Fruit fly (Drosophila melanogaster): ENCODE results near the gene CG33253.

Gene CG33253

dm6 chrX:19172955-19173354, 10.3 kb upstream of the CG33253 start (continued):
- TF ChIP-seq psq (GFP tag; optimal IDR thresholded peaks at IDR 0.05): no peak
- no peak for TF ChIP-seq lbe (GFP tag; optimal IDR thresholded peaks at IDR 0.05)
- TF ChIP-seq HLHmδ (GFP tag; optimal IDR thresholded peaks at IDR 0.05): no peak
- no peak for TF ChIP-seq disco-r (GFP tag; optimal IDR thresholded peaks at IDR 0.05)
- TF ChIP-seq Hr78 (GFP tag; optimal IDR thresholded peaks at IDR 0.05): no peak
- TF ChIP-seq CG43689 (GFP tag; IDR thresholded peaks at IDR 0.05): no peak
- no peak for TF ChIP-seq CG3838 (GFP tag; optimal IDR thresholded peaks at IDR 0.05)
- TF ChIP-seq p53 (GFP tag; optimal IDR thresholded peaks at IDR 0.05): no peak
- TF ChIP-seq knrl (GFP tag; IDR thresholded peaks at IDR 0.05; ENCODE audit: partially characterized antibody): no peak
- no peak for TF ChIP-seq MESR4 (GFP tag; optimal IDR thresholded peaks at IDR 0.05)
- no peak for TF ChIP-seq CG7357 (GFP tag; IDR thresholded peaks at IDR 0.05)
- no peak for TF ChIP-seq wek (GFP tag; optimal IDR thresholded peaks at IDR 0.05)
- no peak for TF ChIP-seq klu (GFP tag; IDR thresholded peaks at IDR 0.05)
- TF ChIP-seq twi (tag; optimal IDR thresholded peaks at IDR 0.05): no peak
- TF ChIP-seq CG12299 (tag; optimal IDR thresholded peaks at IDR 0.05): no peak
- TF ChIP-seq CG10147 (GFP tag; optimal IDR thresholded peaks at IDR 0.05): no peak
- TF ChIP-seq Asciz (GFP tag; optimal IDR thresholded peaks at IDR 0.05): no peak
- no peak for TF ChIP-seq CG12155 (GFP tag; optimal IDR thresholded peaks at IDR 0.05)
- no peak for TF ChIP-seq tup (GFP tag; optimal IDR thresholded peaks at IDR 0.05)
- no peak for TF ChIP-seq CG16863 (GFP tag; optimal IDR thresholded peaks at IDR 0.05)
- no peak for TF ChIP-seq wor (GFP tag; IDR thresholded peaks at IDR 0.05)
- TF ChIP-seq HLH3B (GFP tag; IDR thresholded peaks at IDR 0.05): no peak
- no peak for TF ChIP-seq CG11723 (GFP tag; optimal IDR thresholded peaks at IDR 0.05)
- no peak for TF ChIP-seq NC2β (GFP tag; optimal IDR thresholded peaks at IDR 0.05)
- TF ChIP-seq gce (GFP tag; IDR thresholded peaks at IDR 0.05): no peak
- TF ChIP-seq CG4854 (GFP tag; optimal IDR thresholded peaks at IDR 0.05): no peak
- no peak for TF ChIP-seq CG32767 (GFP tag; IDR thresholded peaks at IDR 0.05)
- no peak for TF ChIP-seq NfI (GFP tag; optimal IDR thresholded peaks at IDR 0.05)
- TF ChIP-seq CG3065 (GFP tag; optimal IDR thresholded peaks at IDR 0.05): no peak
- no peak for TF ChIP-seq bowl (GFP tag; IDR thresholded peaks at IDR 0.05)
- no peak for TF ChIP-seq Bgb (GFP tag; IDR thresholded peaks at IDR 0.05; ENCODE audit: partially characterized antibody)
- TF ChIP-seq Sry-β (GFP tag; optimal IDR thresholded peaks at IDR 0.05): no peak
- peak; percentile 17 to 57 for TF ChIP-seq chif (GFP tag; optimal IDR thresholded peaks at IDR 0.05)
- no peak for TF ChIP-seq ara (GFP tag; IDR thresholded peaks at IDR 0.05)
- TF ChIP-seq Side (GFP tag; optimal IDR thresholded peaks at IDR 0.05): no peak
- no peak for TF ChIP-seq da (GFP tag; optimal IDR thresholded peaks at IDR 0.05)
- no peak for TF ChIP-seq Optix (GFP tag; IDR thresholded peaks at IDR 0.05)
- no peak for TF ChIP-seq Scr (GFP tag; IDR thresholded peaks at IDR 0.05; ENCODE audit: partially characterized antibody)
- no peak for TF ChIP-seq Spps (tag; optimal IDR thresholded peaks at IDR 0.05)
- no peak for TF ChIP-seq Dip3 (GFP tag; optimal IDR thresholded peaks at IDR 0.05)
- TF ChIP-seq Chrac-16 (GFP tag; optimal IDR thresholded peaks at IDR 0.05): peak; percentile 33
- no peak for TF ChIP-seq stwl (tag; optimal IDR thresholded peaks at IDR 0.05)
- TF ChIP-seq CG8388 (GFP tag; optimal IDR thresholded peaks at IDR 0.05): no peak
- TF ChIP-seq seq (GFP tag; IDR thresholded peaks at IDR 0.05): peak; percentile 15; the same call in 1 of the 2 replicates
- no peak for TF ChIP-seq lov (optimal IDR thresholded peaks at IDR 0.05)
- no peak for TF ChIP-seq lov (GFP tag; IDR thresholded peaks at IDR 0.05)
- no peak for TF ChIP-seq Sin3A (optimal IDR thresholded peaks at IDR 0.05)
- no peak for TF ChIP-seq CG11398 (GFP tag; optimal IDR thresholded peaks at IDR 0.05)
- TF ChIP-seq CG7271 (tag; optimal IDR thresholded peaks at IDR 0.05): no peak
- no peak for TF ChIP-seq CG10366 (GFP tag; IDR thresholded peaks at IDR 0.05)
- TF ChIP-seq ci (GFP tag; IDR thresholded peaks at IDR 0.05): 0 out of 3 replicates have a peak, but pooled peaks have one; percentile 14
- TF ChIP-seq lmd (GFP tag; IDR thresholded peaks at IDR 0.05): no peak; the same call in 1 of the 2 replicates
- no peak for TF ChIP-seq hb (GFP tag; IDR thresholded peaks at IDR 0.05; ENCODE audit: partially characterized antibody)

Data from whole organism, embryonic.